Fruit fly (Drosophila melanogaster): ENCODE results near the gene Root.

Root gene

dm6 chr3R:24161173-24161811 is 48.2 kb downstream of the Root start, which contains the start of the genes Myo95E and TBC1d7 (continued):
- TF ChIP-seq eg (GFP tag; IDR thresholded peaks at IDR 0.05) (peak; percentile 97), acj6 (GFP tag; optimal IDR thresholded peaks at IDR 0.05) (peak; percentile 89), CG6276 (GFP tag; optimal IDR thresholded peaks at IDR 0.05) (no peak), lz (GFP tag; optimal IDR thresholded peaks at IDR 0.05) (peak; percentile 87), CG6792 (GFP tag; optimal IDR thresholded peaks at IDR 0.05) (peak; percentile 86), Sox14 (GFP tag; optimal IDR thresholded peaks at IDR 0.05) (no peak), CG11762 (GFP tag; optimal IDR thresholded peaks at IDR 0.05; ENCODE audit: insufficient read depth) (peak; percentile 75), OdsH (GFP tag; optimal IDR thresholded peaks at IDR 0.05) (peak; percentile 92), esn (GFP tag; optimal IDR thresholded peaks at IDR 0.05) (peak; percentile 89), Smox (GFP tag; optimal IDR thresholded peaks at IDR 0.05) (no peak), Met (GFP tag; optimal IDR thresholded peaks at IDR 0.05) (no peak), topi (GFP tag; optimal IDR thresholded peaks at IDR 0.05) (peak; percentile 87), CG1621 (tag; optimal IDR thresholded peaks at IDR 0.05) (no peak), CG31627 (GFP tag; optimal IDR thresholded peaks at IDR 0.05) (peak; percentile 76), CG6854 (GFP tag; optimal IDR thresholded peaks at IDR 0.05) (peak; percentile 39), CG32006 (GFP tag; optimal IDR thresholded peaks at IDR 0.05) (peak; percentile 91), achi (GFP tag; optimal IDR thresholded peaks at IDR 0.05) (peak; percentile 88), salr (GFP tag; optimal IDR thresholded peaks at IDR 0.05) (peak in 1 of 2 experiments; percentile 80), Hr38 (GFP tag; optimal IDR thresholded peaks at IDR 0.05) (no peak), fd59A (GFP tag; optimal IDR thresholded peaks at IDR 0.05) (peak; percentile 72), spab (GFP tag; optimal IDR thresholded peaks at IDR 0.05) (no peak), fkh (GFP tag; optimal IDR thresholded peaks at IDR 0.05) (no peak), CG16779 (tag; optimal IDR thresholded peaks at IDR 0.05) (peak; percentile 74), CG11902 (GFP tag; optimal IDR thresholded peaks at IDR 0.05) (peak; percentile 90), CG6808 (GFP tag; optimal IDR thresholded peaks at IDR 0.05) (no peak), net (GFP tag; optimal IDR thresholded peaks at IDR 0.05) (peak; percentile 84), pdm3 (GFP tag; optimal IDR thresholded peaks at IDR 0.05) (no peak)

DNA sequence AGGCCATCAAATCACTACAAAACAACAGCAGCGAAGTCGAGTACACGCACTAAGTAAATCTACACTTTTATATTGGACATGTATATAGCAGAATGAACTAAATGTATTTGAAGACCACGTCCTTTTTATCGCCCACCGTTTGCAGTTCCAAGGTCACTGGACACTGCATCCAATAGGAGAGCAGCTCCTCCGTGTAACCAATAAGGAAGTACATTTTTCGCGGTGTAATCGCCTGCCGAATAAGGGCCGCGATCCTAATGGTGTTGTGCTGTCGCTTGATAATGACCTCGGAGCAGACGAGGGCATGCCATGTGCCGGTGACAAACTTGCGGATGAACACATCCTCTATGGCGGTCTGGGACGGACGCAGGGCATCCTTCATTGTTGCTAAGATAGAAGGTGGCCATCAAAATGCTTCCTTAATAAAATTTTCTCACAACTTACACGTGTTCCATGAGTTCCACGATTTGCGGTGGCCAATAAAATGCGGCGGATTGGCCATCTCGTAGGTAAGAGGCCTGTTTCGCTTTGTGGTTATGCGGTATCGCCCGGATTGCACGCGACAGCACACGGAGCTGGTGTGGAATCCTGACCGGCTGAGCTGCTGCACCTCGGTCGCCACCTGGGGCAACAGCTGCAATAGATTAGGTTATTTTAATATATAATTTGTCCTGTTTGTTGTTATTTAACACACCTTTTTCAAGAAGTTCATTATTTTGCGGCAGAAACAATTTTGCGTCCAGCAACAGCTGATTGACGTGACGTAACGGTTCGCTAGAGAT is 49.9 kb downstream of the Root start, which contains the start of gene mRpS24:
TSS of gene mRpS24 (minus strand) at position 772 of the 782 bp plus-strand sequence.
- no peak for TF ChIP-seq CG11902 (GFP tag; optimal IDR thresholded peaks at IDR 0.05)

dm6 chr3R:24163556-24164022 is 50.5 kb downstream of the Root start, which contains the start of gene Apc2:
TSS of gene Apc2 (plus strand) at chr3R:24163966.
- TF ChIP-seq CG6854 (GFP tag; optimal IDR thresholded peaks at IDR 0.05): no peak
- TF ChIP-seq OdsH (GFP tag; optimal IDR thresholded peaks at IDR 0.05): peak; percentile 70
- peak; percentile 70 for TF ChIP-seq Sox14 (GFP tag; optimal IDR thresholded peaks at IDR 0.05)
- peak; percentile 91 for TF ChIP-seq Eip78C (GFP tag)
- TF ChIP-seq CG3919 (GFP tag; optimal IDR thresholded peaks at IDR 0.05): peak; percentile 58
- TF ChIP-seq Lpt (GFP tag; optimal IDR thresholded peaks at IDR 0.05): peak; percentile 36
- TF ChIP-seq Ets96B (tag; optimal IDR thresholded peaks at IDR 0.05): peak; percentile 56
- peak; percentile 69 for TF ChIP-seq CG10631 (GFP tag; optimal IDR thresholded peaks at IDR 0.05)
- TF ChIP-seq CG32006 (GFP tag; optimal IDR thresholded peaks at IDR 0.05): peak; percentile 69
- no peak for TF ChIP-seq Eip93F (GFP tag; optimal IDR thresholded peaks at IDR 0.05)
- peak; percentile 75 for TF ChIP-seq esn (GFP tag; optimal IDR thresholded peaks at IDR 0.05)
- peak; percentile 32 for TF ChIP-seq CG11902 (GFP tag; optimal IDR thresholded peaks at IDR 0.05)
- TF ChIP-seq fd85E (GFP tag; optimal IDR thresholded peaks at IDR 0.05): no peak
- TF ChIP-seq spab (GFP tag; optimal IDR thresholded peaks at IDR 0.05): no peak
- TF ChIP-seq CG34406 (GFP tag; optimal IDR thresholded peaks at IDR 0.05): peak; percentile 57
- TF ChIP-seq achi (GFP tag; optimal IDR thresholded peaks at IDR 0.05): peak; percentile 62
- no peak for TF ChIP-seq CG10669 (GFP tag; optimal IDR thresholded peaks at IDR 0.05)
- peak; percentile 63 for TF ChIP-seq pdm3 (GFP tag; optimal IDR thresholded peaks at IDR 0.05)
- peak; percentile 71 for TF ChIP-seq CG6163 (GFP tag; IDR thresholded peaks at IDR 0.05)
- peak; percentile 37 for TF ChIP-seq CG8632 (GFP tag; optimal IDR thresholded peaks at IDR 0.05)
- TF ChIP-seq dac (GFP tag; optimal IDR thresholded peaks at IDR 0.05): no peak
- peak; percentile 70 for TF ChIP-seq eg (GFP tag; IDR thresholded peaks at IDR 0.05)
- no peak for TF ChIP-seq Ets21C (GFP tag; optimal IDR thresholded peaks at IDR 0.05)
- TF ChIP-seq acj6 (GFP tag; optimal IDR thresholded peaks at IDR 0.05): peak; percentile 60
- no peak for TF ChIP-seq CG1621 (tag; optimal IDR thresholded peaks at IDR 0.05)
- no peak for TF ChIP-seq Smox (GFP tag; optimal IDR thresholded peaks at IDR 0.05)
- peak; percentile 61 for TF ChIP-seq Eip75B (GFP tag; optimal IDR thresholded peaks at IDR 0.05)
- TF ChIP-seq topi (GFP tag; optimal IDR thresholded peaks at IDR 0.05): peak; percentile 60
- no peak for TF ChIP-seq CG11762 (GFP tag; optimal IDR thresholded peaks at IDR 0.05; ENCODE audit: insufficient read depth)
- TF ChIP-seq Hr38 (GFP tag; optimal IDR thresholded peaks at IDR 0.05): no peak
- no peak for TF ChIP-seq CG4318 (GFP tag; optimal IDR thresholded peaks at IDR 0.05)
- TF ChIP-seq CG8119 (GFP tag; IDR thresholded peaks at IDR 0.05): no peak

All from whole organism, prepupa.